Fruit fly (Drosophila melanogaster) whole organism, embryonic: Measurements from ENCODE around the gene bys.
A peak's percentile ranks its signal among the peaks of the same experiment; 100 is the strongest.

Experiments
- ATbp ChIP-seq: fragments of 200-800 bp; sonication (Bioruptor generic); optimal IDR thresholded peaks from 2 replicates; lab custom pipeline; 2017; ENCODE audit warnings: missing biosample characterization, mild to moderate bottlenecking, missing genetic modification characterization, missing genetic modification reagents
- Aef1 ChIP-seq: fragments of 200-800 bp; sonication (Bioruptor generic); IDR thresholded peaks from 3 replicates; pipeline ENCODE4 v1.3.6; 2022; ENCODE audit warnings: missing biosample characterization, missing genetic modification characterization
- Atf-2 ChIP-seq: fragments of 200-800 bp; sonication (Bioruptor generic); optimal IDR thresholded peaks from 2 replicates; lab custom pipeline; 2016; ENCODE audit warnings: missing biosample characterization, missing genetic modification characterization
- BtbVII ChIP-seq: fragments of 200-800 bp; sonication (Bioruptor generic); optimal IDR thresholded peaks from 3 replicates; lab custom pipeline; 2017; ENCODE audit warnings: missing biosample characterization, mild to moderate bottlenecking, missing genetic modification characterization
- CG10654 ChIP-seq: fragments of 200-800 bp; sonication (Bioruptor generic); optimal IDR thresholded peaks from 2 replicates; lab custom pipeline; 2016; ENCODE audit warnings: missing biosample characterization, missing genetic modification characterization
- CG11723 ChIP-seq: fragments of 200-800 bp; sonication (Bioruptor generic); optimal IDR thresholded peaks from 2 replicates; lab custom pipeline; 2017; ENCODE audit warnings: missing biosample characterization, mild to moderate bottlenecking, missing genetic modification characterization
- CG12744 ChIP-seq: fragments of 200-800 bp; sonication (Bioruptor generic); optimal IDR thresholded peaks from 2 replicates; lab custom pipeline; 2016; ENCODE audit warnings: missing biosample characterization, missing genetic modification characterization
- CG14014 ChIP-seq: fragments of 200-800 bp; sonication (Bioruptor generic); IDR thresholded peaks from 2 replicates; pipeline ENCODE4 v1.3.6; 2022; ENCODE audit warnings: missing biosample characterization, missing genetic modification characterization
- CG14441 ChIP-seq: fragments of 200-800 bp; sonication (Bioruptor generic); IDR thresholded peaks from 2 replicates; pipeline ENCODE4 v1.3.6; 2022; ENCODE audit warnings: missing biosample characterization, missing genetic modification characterization
- CG14860 ChIP-seq: fragments of 200-800 bp; sonication (Bioruptor generic); IDR thresholded peaks from 3 replicates; pipeline ENCODE4 v1.3.6; 2022; ENCODE audit warnings: missing biosample characterization, missing genetic modification characterization; ENCODE audit not compliant: partially characterized antibody
- CG15011 ChIP-seq: fragments of 200-800 bp; sonication (Bioruptor generic); optimal IDR thresholded peaks from 3 replicates; lab custom pipeline; 2018; ENCODE audit warnings: missing biosample characterization, mild to moderate bottlenecking, missing genetic modification characterization
- CG17186 ChIP-seq: fragments of 200-800 bp; sonication (Bioruptor generic); optimal IDR thresholded peaks from 3 replicates; lab custom pipeline; 2017; ENCODE audit warnings: missing biosample characterization, missing genetic modification reagents, missing genetic modification characterization
- CG17612 ChIP-seq: fragments of 200-800 bp; sonication (Bioruptor generic); IDR thresholded peaks from 2 replicates; pipeline ENCODE4 v1.3.6; 2022; ENCODE audit warnings: missing biosample characterization, missing genetic modification characterization
- CG2678 ChIP-seq: fragments of 200-800 bp; sonication (Bioruptor generic); optimal IDR thresholded peaks from 3 replicates; lab custom pipeline; 2019; ENCODE audit warnings: missing biosample characterization, mild to moderate bottlenecking, missing genetic modification characterization, moderate library complexity
- CG34224 ChIP-seq: fragments of 200-800 bp; sonication (Bioruptor generic); IDR thresholded peaks from 3 replicates; pipeline ENCODE4 v1.3.6; 2022; ENCODE audit warnings: missing biosample characterization, missing genetic modification characterization; ENCODE audit not compliant: partially characterized antibody
- CG6689 ChIP-seq: fragments of 200-800 bp; sonication (Bioruptor generic); IDR thresholded peaks from 2 replicates; pipeline ENCODE4 v1.3.6; 2022; ENCODE audit warnings: missing biosample characterization, missing genetic modification characterization
- CG7745 ChIP-seq: fragments of 200-800 bp; sonication (Bioruptor generic); optimal IDR thresholded peaks from 2 replicates; lab custom pipeline; 2018; ENCODE audit warnings: missing biosample characterization, mild to moderate bottlenecking, missing genetic modification characterization, moderate library complexity
- CG7928 ChIP-seq: fragments of 200-800 bp; sonication (Bioruptor generic); optimal IDR thresholded peaks from 2 replicates; lab custom pipeline; 2017; ENCODE audit warnings: missing biosample characterization, mild to moderate bottlenecking, missing genetic modification characterization
- CG8478 ChIP-seq: fragments of >200 bp; optimal IDR thresholded peaks from 2 replicates; lab custom pipeline; 2018
- CG8944 ChIP-seq: fragments of 200-800 bp; sonication (Bioruptor generic); optimal IDR thresholded peaks from 3 replicates; lab custom pipeline; 2016; ENCODE audit warnings: missing biosample characterization, missing genetic modification characterization
- Deaf1 ChIP-seq: fragments of 200-800 bp; optimal IDR thresholded peaks from 3 replicates; lab custom pipeline; 2019; ENCODE audit warnings: missing biosample characterization, mild to moderate bottlenecking, missing genetic modification characterization, moderate library complexity
- Dp ChIP-seq: fragments of 200-800 bp; sonication (Bioruptor generic); optimal IDR thresholded peaks from 2 replicates; lab custom pipeline; 2018; ENCODE audit warnings: missing biosample characterization, mild to moderate bottlenecking, missing genetic modification characterization, moderate library complexity
- Elba2 ChIP-seq: fragments of 200-800 bp; sonication (Bioruptor generic); optimal IDR thresholded peaks from 3 replicates; lab custom pipeline; 2016; ENCODE audit warnings: missing biosample characterization, missing genetic modification characterization
- Fer1 ChIP-seq: fragments of 200-800 bp; sonication (Bioruptor generic); optimal IDR thresholded peaks from 2 replicates; lab custom pipeline; 2017; ENCODE audit warnings: missing biosample characterization, mild to moderate bottlenecking, missing genetic modification characterization
- MESR4 ChIP-seq: fragments of 200-800 bp; sonication (Bioruptor generic); optimal IDR thresholded peaks from 2 replicates; lab custom pipeline; 2018; ENCODE audit warnings: missing biosample characterization, mild to moderate bottlenecking, missing genetic modification characterization, moderate library complexity
- NfI ChIP-seq: fragments of 200-800 bp; sonication (Bioruptor generic); optimal IDR thresholded peaks from 3 replicates; lab custom pipeline; 2018; ENCODE audit warnings: missing biosample characterization, mild to moderate bottlenecking, missing genetic modification characterization, moderate library complexity
- Opbp ChIP-seq: fragments of 200-800 bp; sonication (Bioruptor generic); IDR thresholded peaks from 3 replicates; pipeline ENCODE4 v1.3.6; 2022; ENCODE audit warnings: missing biosample characterization, missing genetic modification characterization; ENCODE audit not compliant: partially characterized antibody
- Ptx1 ChIP-seq: fragments of 200-800 bp; sonication (Bioruptor generic); IDR thresholded peaks from 2 replicates; pipeline ENCODE4 v1.3.6; 2022; ENCODE audit warnings: missing biosample characterization, missing genetic modification characterization
- Rfx ChIP-seq: fragments of 200-800 bp; sonication (Bioruptor generic); IDR thresholded peaks from 2 replicates; pipeline ENCODE4 v1.3.6; 2022; ENCODE audit warnings: missing biosample characterization, missing genetic modification characterization
- Sry-β ChIP-seq: fragments of 200-800 bp; sonication (Bioruptor generic); optimal IDR thresholded peaks from 2 replicates; lab custom pipeline; 2018; ENCODE audit warnings: missing biosample characterization, mild to moderate bottlenecking, missing genetic modification characterization, moderate library complexity
- aop ChIP-seq: fragments of 200-800 bp; sonication (Bioruptor generic); IDR thresholded peaks from 2 replicates; pipeline ENCODE4 v1.3.6; 2022; ENCODE audit warnings: missing biosample characterization, missing genetic modification characterization
- ato ChIP-seq: fragments of 200-800 bp; sonication (Bioruptor generic); IDR thresholded peaks from 2 replicates; pipeline ENCODE4 v1.3.6; 2022; ENCODE audit warnings: missing biosample characterization, missing genetic modification characterization; ENCODE audit not compliant: partially characterized antibody
- bbx ChIP-seq: fragments of 200-800 bp; sonication (Bioruptor generic); IDR thresholded peaks from 2 replicates; pipeline ENCODE4 v1.3.6; 2022; ENCODE audit warnings: missing biosample characterization, missing genetic modification characterization; ENCODE audit not compliant: partially characterized antibody
- bowl ChIP-seq: fragments of 200-800 bp; sonication (Bioruptor generic); IDR thresholded peaks from 2 replicates; pipeline ENCODE4 v1.3.6; 2022; ENCODE audit warnings: missing biosample characterization, missing genetic modification characterization
- crc ChIP-seq: fragments of 200-800 bp; sonication (Bioruptor generic); optimal IDR thresholded peaks from 2 replicates; lab custom pipeline; 2016; ENCODE audit warnings: missing biosample characterization, missing genetic modification characterization
- dimm ChIP-seq: fragments of 200-800 bp; sonication (Bioruptor generic); IDR thresholded peaks from 2 replicates; pipeline ENCODE4 v1.3.6; 2022; ENCODE audit warnings: missing biosample characterization, missing genetic modification characterization
- dmrt11E ChIP-seq: fragments of 200-800 bp; sonication (Bioruptor generic); optimal IDR thresholded peaks from 3 replicates; lab custom pipeline; 2018; ENCODE audit warnings: missing biosample characterization, mild to moderate bottlenecking, missing genetic modification characterization, moderate library complexity
- en ChIP-seq: fragments of 200-800 bp; sonication (Bioruptor generic); optimal IDR thresholded peaks from 2 replicates; lab custom pipeline; 2016; ENCODE audit warnings: missing biosample characterization, missing genetic modification characterization
- gce ChIP-seq: fragments of 200-800 bp; sonication (Bioruptor generic); IDR thresholded peaks from 3 replicates; pipeline ENCODE4 v1.3.6; 2022; ENCODE audit warnings: missing biosample characterization, missing genetic modification characterization
- ham ChIP-seq: fragments of 200-800 bp; sonication (Bioruptor generic); IDR thresholded peaks from 2 replicates; pipeline ENCODE4 v1.3.6; 2022; ENCODE audit warnings: missing biosample characterization, missing genetic modification characterization
- hkb ChIP-seq, 2 experiments: fragments of 200-800 bp in 1 of 2; fragments of >200 bp in 1 of 2; sonication (Bioruptor generic) in 1 of 2; IDR thresholded peaks in 1 of 2; optimal IDR thresholded peaks in 1 of 2; 2 replicates each; pipeline versions ENCODE4 v1.3.6 to Lab custom; 2017 to 2022; ENCODE audit warnings: missing biosample characterization in 1 of 2, missing genetic modification characterization in 1 of 2
- nerfin-1 ChIP-seq: fragments of 200-800 bp; sonication (Bioruptor generic); optimal IDR thresholded peaks from 3 replicates; lab custom pipeline; 2019; ENCODE audit warnings: missing biosample characterization, mild to moderate bottlenecking, missing genetic modification characterization, moderate library complexity
- nerfin-2 ChIP-seq: fragments of 200-800 bp; sonication (Bioruptor generic); IDR thresholded peaks from 2 replicates; pipeline ENCODE4 v1.3.6; 2022; ENCODE audit warnings: missing biosample characterization, missing genetic modification characterization; ENCODE audit not compliant: partially characterized antibody
- onecut ChIP-seq: fragments of 200-800 bp; sonication (Bioruptor generic); IDR thresholded peaks from 2 replicates; pipeline ENCODE4 v1.3.6; 2022; ENCODE audit warnings: missing biosample characterization, missing genetic modification characterization
- pum ChIP-seq: fragments of 200-800 bp; sonication (Bioruptor generic); optimal IDR thresholded peaks from 2 replicates; lab custom pipeline; 2016; ENCODE audit warnings: missing biosample characterization, missing genetic modification characterization
- sna ChIP-seq: fragments of 200-800 bp; sonication (Bioruptor generic); IDR thresholded peaks from 2 replicates; pipeline ENCODE4 v1.3.6; 2022; ENCODE audit warnings: missing biosample characterization, missing genetic modification characterization; ENCODE audit not compliant: partially characterized antibody
- vfl ChIP-seq: fragments of 200-800 bp; sonication (Bioruptor generic); optimal IDR thresholded peaks from 2 replicates; lab custom pipeline; 2016; ENCODE audit warnings: missing biosample characterization, missing genetic modification characterization
- zf30C ChIP-seq: fragments of 200-800 bp; sonication (Bioruptor generic); optimal IDR thresholded peaks from 3 replicates; lab custom pipeline; 2018; ENCODE audit warnings: missing biosample characterization, mild to moderate bottlenecking, missing genetic modification characterization

bys gene

dm6 chrX:7908239-7909068 is 6.8 kb downstream of the bys start, which contains the start of the genes dpr14 and spidey:
dpr14 (minus strand) TSS chrX:7908286.
spidey (plus strand) TSS chrX:7908931.
- no peak for TF ChIP-seq CG7745 (tag; lab: Kevin White, UChicago)
- no peak for TF ChIP-seq hkb (optimal IDR thresholded peaks at IDR 0.05; lab: Kevin White, UChicago)
- TF ChIP-seq hkb (GFP tag; IDR thresholded peaks at IDR 0.05; lab: Robert Waterston, UW): peak; percentile 94
- peak; percentile 73 for TF ChIP-seq dmrt11E (tag; lab: Kevin White, UChicago)
- peak; percentile 77 for TF ChIP-seq bowl
- peak; percentile 83 for TF ChIP-seq CG8944 (GFP tag; lab: Kevin White, UChicago)
- TF ChIP-seq onecut: peak; percentile 87
- 0 out of 2 replicates have a peak, but pooled peaks have one; percentile 23 for TF ChIP-seq nerfin-2 (GFP tag; lab: Robert Waterston, UW)
- peak; percentile 56; the same call in 1 of the 2 replicates for TF ChIP-seq aop (GFP tag; lab: Robert Waterston, UW)
- peak; percentile 38 for TF ChIP-seq en (GFP tag; lab: Kevin White, UChicago)
- TF ChIP-seq Ptx1: peak; percentile 93
- TF ChIP-seq BtbVII (GFP tag; lab: Kevin White, UChicago): peak; percentile 91
- peak; percentile 87 for TF ChIP-seq CG15011 (GFP tag; lab: Kevin White, UChicago)
- peak; percentile 70 for TF ChIP-seq MESR4 (GFP tag; lab: Kevin White, UChicago)
- TF ChIP-seq Dp: peak; percentile 55
- TF ChIP-seq ham (GFP tag; lab: Robert Waterston, UW): peak; percentile 78
- TF ChIP-seq CG7928: peak; percentile 55
- TF ChIP-seq Sry-β (GFP tag; lab: Kevin White, UChicago): peak; percentile 31
- no peak for TF ChIP-seq CG14860 (GFP tag; lab: Robert Waterston, UW)
- TF ChIP-seq CG17186 (GFP tag; lab: Kevin White, UChicago): no peak
- TF ChIP-seq CG34224 (GFP tag; lab: Robert Waterston, UW): peak; percentile 46; the same call in 1 of the 3 replicates
- TF ChIP-seq Elba2: no peak
- TF ChIP-seq CG17612 (GFP tag; lab: Robert Waterston, UW): peak; percentile 80
- peak; percentile 86 for TF ChIP-seq nerfin-1
- TF ChIP-seq CG14014 (GFP tag; lab: Robert Waterston, UW): peak; percentile 93
- peak; percentile 73 for TF ChIP-seq crc
- TF ChIP-seq gce (GFP tag; lab: Robert Waterston, UW): peak; percentile 75; the same call in 1 of the 3 replicates
- peak; percentile 80 for TF ChIP-seq vfl (GFP tag; lab: Kevin White, UChicago)
- TF ChIP-seq ato: no peak
- no peak for TF ChIP-seq bbx (GFP tag; lab: Robert Waterston, UW)
- peak; percentile 36 for TF ChIP-seq CG8478 (lab: Kevin White, UChicago)
- TF ChIP-seq CG14441 (GFP tag; lab: Robert Waterston, UW): peak; percentile 86
- TF ChIP-seq CG6689 (GFP tag; lab: Robert Waterston, UW): peak; percentile 86
- peak; percentile 91 for TF ChIP-seq NfI
- peak; percentile 82 for TF ChIP-seq pum (GFP tag; lab: Kevin White, UChicago)
- 0 out of 3 replicates have a peak, but pooled peaks have one; percentile 7 for TF ChIP-seq Opbp
- peak; percentile 71 for TF ChIP-seq CG12744 (GFP tag; lab: Kevin White, UChicago)
- peak; percentile 73 for TF ChIP-seq CG10654 (GFP tag; lab: Kevin White, UChicago)
- TF ChIP-seq CG11723: peak; percentile 80
- peak; percentile 90 for TF ChIP-seq Aef1 (GFP tag; lab: Robert Waterston, UW)
- TF ChIP-seq Atf-2 (GFP tag; lab: Kevin White, UChicago): peak; percentile 83
- peak; percentile 89 for TF ChIP-seq ATbp
- no peak for TF ChIP-seq zf30C (GFP tag; lab: Kevin White, UChicago)
- peak; percentile 96 for TF ChIP-seq CG2678
- peak; percentile 70; the same call in 1 of the 2 replicates for TF ChIP-seq dimm (GFP tag; lab: Robert Waterston, UW)
- TF ChIP-seq Fer1 (GFP tag; lab: Kevin White, UChicago): peak; percentile 95
- peak; percentile 35; the same call in 1 of the 2 replicates for TF ChIP-seq sna (GFP tag; lab: Robert Waterston, UW)
- peak; percentile 69 for TF ChIP-seq Deaf1 (tag; lab: Kevin White, UChicago)
- TF ChIP-seq Rfx: peak; percentile 94
